Worm (Caenorhabditis elegans) whole organism, early embryonic: Measurements from ENCODE around the gene nhr-25.

Experiments
- aly-1 ChIP-seq: sonication (generic microtip); optimal IDR thresholded peaks from 2 replicates; lab custom pipeline; 2016; ENCODE audit warnings: missing genetic modification characterization, missing compliant biosample characterization
- ama-1 ChIP-seq: fragments of 150-350 bp; optimal IDR thresholded peaks from 2 replicates; lab custom pipeline; 2014
- ceh-36 ChIP-seq: sonication (generic microtip); optimal IDR thresholded peaks from 2 replicates; lab custom pipeline; 2016; ENCODE audit warnings: missing genetic modification characterization, inconsistent platforms, missing compliant biosample characterization
- ets-7 ChIP-seq: sonication (generic microtip); optimal IDR thresholded peaks from 2 replicates; lab custom pipeline; 2016; ENCODE audit warnings: missing genotype, missing genetic modification characterization, missing compliant biosample characterization
- flt-1 ChIP-seq: fragments of 200-800 bp; sonication (Bioruptor generic); IDR thresholded peaks from 2 replicates; pipeline ENCODE4 v1.3.6; 2022; ENCODE audit warnings: missing genetic modification characterization, missing compliant biosample characterization
- hmbx-1 ChIP-seq: sonication (generic microtip); optimal IDR thresholded peaks from 2 replicates; lab custom pipeline; 2016; ENCODE audit warnings: mild to moderate bottlenecking, missing genetic modification characterization, missing compliant biosample characterization

DNA sequence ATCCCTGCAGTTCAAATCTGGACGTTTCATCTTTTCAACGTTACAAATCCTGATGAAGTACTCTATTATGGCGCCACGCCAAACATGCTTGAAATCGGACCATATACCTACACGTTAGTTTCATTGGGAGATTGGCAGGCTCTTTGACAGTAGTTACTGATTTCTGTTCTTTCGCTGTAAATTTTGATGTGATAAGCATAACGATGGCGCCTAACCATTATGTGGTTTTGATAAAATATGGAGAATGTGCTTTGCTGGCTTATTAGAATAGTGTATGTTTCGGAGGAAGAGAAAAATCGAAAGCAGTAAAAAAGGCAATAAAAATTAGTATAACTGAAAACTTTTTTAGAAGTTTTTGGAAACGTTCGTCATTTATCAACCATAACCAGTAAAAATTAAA is 25.6 kb upstream of the nhr-25 start:
- TF ChIP-seq hmbx-1 (no peak), ama-1 (lab: Kevin White, UChicago) (no peak), ceh-36 (tag; lab: Kevin White, UChicago) (no peak), aly-1 (tag; lab: Kevin White, UChicago) (no peak), flt-1 (GFP tag; lab: Robert Waterston, UW) (no peak), ets-7 (tag; lab: Kevin White, UChicago) (no peak)
